Worm (Caenorhabditis elegans) whole organism, young adult: ENCODE measurements around the gene T27A1.3.

Experiments used
- ama-1 ChIP-seq, 3 experiments: fragments of 150-350 bp in 1 of 3; sonication (generic microtip) in 2 of 3; optimal IDR thresholded peaks; 2 replicates each; lab custom pipeline; 2014 to 2018; ENCODE audit warnings: missing biosample characterization in 2 of 3, missing genetic modification characterization in 2 of 3, missing genetic modification reagents in 2 of 3
- cebp-1 ChIP-seq, 2 experiments: fragments of 200-800 bp in 1 of 2; sonication (Bioruptor generic) in 1 of 2; sonication (generic microtip) in 1 of 2; IDR thresholded peaks in 1 of 2; optimal IDR thresholded peaks in 1 of 2; 2 replicates each; pipeline versions ENCODE4 v1.3.6 to Lab custom; 2017 to 2022; ENCODE audit warnings: missing compliant biosample characterization in 2 of 2, missing genetic modification characterization in 2 of 2, mild to moderate bottlenecking in 1 of 2, missing genetic modification reagents in 1 of 2, moderate library complexity in 1 of 2
- hlh-12 ChIP-seq: sonication (generic microtip); optimal IDR thresholded peaks from 2 replicates; lab custom pipeline; 2016; ENCODE audit warnings: missing genetic modification characterization, missing compliant biosample characterization
- hlh-26 ChIP-seq: fragments of 200-800 bp; sonication (Bioruptor generic); conservative IDR thresholded peaks from 2 replicates; pipeline ENCODE4 v1.3.6; 2022; ENCODE audit warnings: missing genetic modification reagents, missing genetic modification characterization, missing compliant biosample characterization
- let-526 ChIP-seq: fragments of 200-800 bp; sonication (Bioruptor generic); IDR thresholded peaks from 2 replicates; pipeline ENCODE4 v1.3.6; 2022; ENCODE audit warnings: missing genetic modification reagents, missing genetic modification characterization, missing compliant biosample characterization
- lsy-27 ChIP-seq: sonication (generic microtip); optimal IDR thresholded peaks from 2 replicates; lab custom pipeline; 2017; ENCODE audit warnings: missing genetic modification characterization, mild to moderate bottlenecking, missing compliant biosample characterization, antibody characterized with exemption, missing genotype, borderline replicate concordance; ENCODE audit not compliant: insufficient read depth
- nhr-90 ChIP-seq: sonication (generic microtip); optimal IDR thresholded peaks from 2 replicates; lab custom pipeline; 2016; ENCODE audit warnings: missing genotype, mild to moderate bottlenecking, missing genetic modification characterization, missing compliant biosample characterization
- pha-4 ChIP-seq: fragments of 150-350 bp; sonication (generic microtip); optimal IDR thresholded peaks from 2 replicates; lab custom pipeline; 2014; ENCODE audit warnings: missing biosample characterization, missing genetic modification reagents, missing genetic modification characterization
- repo-1 ChIP-seq: sonication (generic microtip); optimal IDR thresholded peaks from 2 replicates; lab custom pipeline; 2017; ENCODE audit warnings: mild to moderate bottlenecking, missing genetic modification characterization, missing compliant biosample characterization
- sea-2 ChIP-seq: fragments of 200-800 bp; sonication (Bioruptor generic); IDR thresholded peaks from 2 replicates; pipeline ENCODE4 v1.3.6; 2022; ENCODE audit warnings: missing genetic modification characterization, missing compliant biosample characterization
- xnd-1 ChIP-seq: sonication (generic microtip); optimal IDR thresholded peaks from 2 replicates; lab custom pipeline; 2016; ENCODE audit warnings: missing genotype, missing genetic modification reagents, missing genetic modification characterization, missing compliant biosample characterization

DNA sequence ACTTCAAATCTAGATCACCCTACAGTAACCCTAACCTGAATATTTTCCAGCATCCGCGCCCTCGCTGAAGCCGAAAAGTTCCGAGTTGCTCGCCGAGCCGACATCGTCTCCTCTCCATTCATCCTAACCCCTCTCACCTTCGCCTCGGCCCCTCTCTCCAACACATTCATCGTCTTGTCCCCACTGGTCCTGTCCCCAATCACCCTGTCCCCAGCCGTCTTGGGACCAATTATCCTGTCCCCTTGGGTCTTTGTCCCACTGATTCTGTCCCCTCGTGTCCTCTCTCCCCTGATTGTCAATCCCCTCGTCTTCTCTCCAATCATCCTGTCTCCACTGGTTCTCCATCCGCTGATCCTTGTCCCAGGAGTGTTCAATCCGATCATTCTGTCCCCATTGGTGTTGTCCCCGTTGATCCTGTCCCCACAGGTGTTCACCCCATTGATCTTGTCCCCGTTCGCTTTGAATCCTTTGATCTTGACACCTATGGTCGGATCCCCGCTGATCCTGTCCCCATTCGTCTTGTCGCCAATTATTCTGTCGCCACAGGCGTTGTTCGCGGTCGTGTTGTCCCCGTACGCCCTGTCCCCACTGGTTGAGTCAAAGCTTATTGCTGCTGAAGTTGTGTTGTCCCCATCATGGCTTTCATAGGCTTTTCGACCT is 16.0 kb downstream of the T27A1.3 start, which contains the start of gene lips-7:
- TF ChIP-seq hlh-26 (GFP tag; lab: Robert Waterston, UW), result no peak
- no peak for TF ChIP-seq nhr-90 (tag; lab: Kevin White, UChicago)
- TF ChIP-seq lsy-27, result no peak
- TF ChIP-seq let-526, result no peak
- no peak for TF ChIP-seq sea-2 (GFP tag; lab: Robert Waterston, UW)
- TF ChIP-seq repo-1 (tag; lab: Kevin White, UChicago), result no peak
- TF ChIP-seq ama-1 (optimal IDR thresholded peaks at IDR 0.05; lab: Kevin White, UChicago), result no peak
- TF ChIP-seq ama-1 (GFP tag; optimal IDR thresholded peaks at IDR 0.05; lab: Kevin White, UChicago), result no peak
- no peak for TF ChIP-seq hlh-12
- TF ChIP-seq cebp-1 (GFP tag; IDR thresholded peaks at IDR 0.05; lab: Robert Waterston, UW), result no peak
- TF ChIP-seq cebp-1 (tag; optimal IDR thresholded peaks at IDR 0.05; lab: Kevin White, UChicago), result no peak
- no peak for TF ChIP-seq xnd-1 (tag; lab: Kevin White, UChicago)
- no peak for TF ChIP-seq pha-4 (tag; lab: Kevin White, UChicago)
